Worm (Caenorhabditis elegans) whole organism, L2 larva: ENCODE data around the gene daf-28.

ENCODE experiments used
- C34F6.9 ChIP-seq: fragments of 150-350 bp; optimal IDR thresholded peaks from 2 replicates; lab custom pipeline; 2014; ENCODE audit warnings: missing biosample characterization, missing genetic modification characterization
- F13H6.1 ChIP-seq: sonication (generic microtip); optimal IDR thresholded peaks from 2 replicates; lab custom pipeline; 2016; ENCODE audit warnings: missing genetic modification characterization, missing compliant biosample characterization
- R02D3.7 ChIP-seq: fragments of 150-350 bp; optimal IDR thresholded peaks from 2 replicates; lab custom pipeline; 2014; ENCODE audit warnings: missing biosample characterization, missing genetic modification characterization
- ZK546.5 ChIP-seq: sonication (generic microtip); optimal IDR thresholded peaks from 2 replicates; lab custom pipeline; 2017; ENCODE audit warnings: missing biosample characterization, missing genetic modification characterization
- aly-2 ChIP-seq: fragments of 150-350 bp; optimal IDR thresholded peaks from 2 replicates; lab custom pipeline; 2014; ENCODE audit warnings: missing biosample characterization, missing genetic modification characterization
- ama-1 ChIP-seq: fragments of 150-350 bp; optimal IDR thresholded peaks from 2 replicates; lab custom pipeline; 2018; ENCODE audit warnings: inconsistent platforms
- blmp-1 ChIP-seq: sonication (generic microtip); optimal IDR thresholded peaks from 2 replicates; lab custom pipeline; 2017; ENCODE audit warnings: missing genetic modification characterization, mild to moderate bottlenecking, missing compliant biosample characterization, antibody characterized with exemption, moderate library complexity; ENCODE audit not compliant: insufficient read depth
- ceh-82 ChIP-seq: fragments of 150-350 bp; optimal IDR thresholded peaks from 2 replicates; lab custom pipeline; 2014; ENCODE audit warnings: missing biosample characterization, missing genetic modification characterization
- crh-2 ChIP-seq: sonication (generic microtip); optimal IDR thresholded peaks from 2 replicates; lab custom pipeline; 2017; ENCODE audit warnings: missing biosample characterization, missing genetic modification characterization
- elt-1 ChIP-seq: fragments of 150-350 bp; optimal IDR thresholded peaks from 2 replicates; lab custom pipeline; 2014; ENCODE audit warnings: missing biosample characterization, missing genetic modification characterization
- elt-3 ChIP-seq: sonication (generic microtip); optimal IDR thresholded peaks from 2 replicates; lab custom pipeline; 2017; ENCODE audit warnings: missing biosample characterization, missing genetic modification characterization
- gmeb-1 ChIP-seq: fragments of 150-350 bp; optimal IDR thresholded peaks from 2 replicates; lab custom pipeline; 2014; ENCODE audit warnings: missing biosample characterization, missing genetic modification characterization
- lin-11 ChIP-seq: fragments of 150-350 bp; sonication (generic microtip); optimal IDR thresholded peaks from 2 replicates; lab custom pipeline; 2014; ENCODE audit warnings: missing biosample characterization, missing genetic modification characterization, inconsistent platforms, mixed read lengths
- lin-13 ChIP-seq: fragments of 150-350 bp; optimal IDR thresholded peaks from 2 replicates; lab custom pipeline; 2014; ENCODE audit warnings: missing biosample characterization, missing genetic modification reagents, missing genetic modification characterization
- lin-39 ChIP-seq: fragments of 150-350 bp; optimal IDR thresholded peaks from 2 replicates; lab custom pipeline; 2014; ENCODE audit warnings: missing biosample characterization, missing genetic modification reagents, missing genetic modification characterization
- lsy-2 ChIP-seq, 2 experiments: fragments of 150-350 bp in 1 of 2; sonication (generic microtip) in 1 of 2; optimal IDR thresholded peaks; 2 replicates each; lab custom pipeline; 2014 to 2017; ENCODE audit warnings: missing biosample characterization in 2 of 2, missing genetic modification characterization in 2 of 2
- mab-5 ChIP-seq: fragments of 150-350 bp; optimal IDR thresholded peaks from 2 replicates; lab custom pipeline; 2014; ENCODE audit warnings: missing biosample characterization, missing genetic modification characterization
- mdl-1 ChIP-seq, 2 experiments: fragments of 150-350 bp in 1 of 2; sonication (generic microtip) in 1 of 2; optimal IDR thresholded peaks; 2 replicates each; lab custom pipeline; 2017; ENCODE audit warnings: missing biosample characterization in 2 of 2, missing genetic modification characterization in 2 of 2
- nhr-10 ChIP-seq: sonication (generic microtip); optimal IDR thresholded peaks from 2 replicates; lab custom pipeline; 2017; ENCODE audit warnings: missing biosample characterization, missing genetic modification characterization
- nhr-12 ChIP-seq: fragments of 150-350 bp; optimal IDR thresholded peaks from 2 replicates; lab custom pipeline; 2014; ENCODE audit warnings: missing biosample characterization, missing genetic modification characterization
- nhr-129 ChIP-seq: fragments of 150-350 bp; optimal IDR thresholded peaks from 2 replicates; lab custom pipeline; 2014; ENCODE audit warnings: missing biosample characterization, missing genetic modification characterization
- nhr-23 ChIP-seq: fragments of 150-350 bp; optimal IDR thresholded peaks from 2 replicates; lab custom pipeline; 2014; ENCODE audit warnings: missing biosample characterization, missing genetic modification reagents, missing genetic modification characterization
- nhr-237 ChIP-seq: fragments of 150-350 bp; optimal IDR thresholded peaks from 2 replicates; lab custom pipeline; 2014; ENCODE audit warnings: missing biosample characterization, missing genetic modification characterization
- nhr-25 ChIP-seq: fragments of 150-350 bp; sonication (generic microtip); optimal IDR thresholded peaks from 3 replicates; lab custom pipeline; 2014; ENCODE audit warnings: missing biosample characterization, missing genetic modification characterization
- nhr-6 ChIP-seq: fragments of 150-350 bp; optimal IDR thresholded peaks from 2 replicates; lab custom pipeline; 2014; ENCODE audit warnings: missing biosample characterization, missing genetic modification characterization
- peb-1 ChIP-seq: fragments of 150-350 bp; optimal IDR thresholded peaks from 2 replicates; lab custom pipeline; 2014; ENCODE audit warnings: missing biosample characterization, missing genetic modification characterization
- sem-4 ChIP-seq: fragments of 150-350 bp; optimal IDR thresholded peaks from 2 replicates; lab custom pipeline; 2014; ENCODE audit warnings: missing biosample characterization, missing genetic modification reagents, missing genetic modification characterization
- skn-1 ChIP-seq: sonication (generic microtip); optimal IDR thresholded peaks from 2 replicates; lab custom pipeline; 2017; ENCODE audit warnings: missing biosample characterization, missing genetic modification characterization
- sma-3 ChIP-seq: sonication (generic microtip); optimal IDR thresholded peaks from 2 replicates; lab custom pipeline; 2016; ENCODE audit warnings: missing genetic modification reagents, missing genetic modification characterization, missing compliant biosample characterization
- sma-9 ChIP-seq, 2 experiments: fragments of 150-350 bp in 1 of 2; sonication (generic microtip) in 1 of 2; optimal IDR thresholded peaks; 2 replicates each; lab custom pipeline; 2014 to 2016; ENCODE audit warnings: missing genetic modification characterization in 2 of 2, mild to moderate bottlenecking in 1 of 2, missing biosample characterization in 1 of 2, missing compliant biosample characterization in 1 of 2, missing genetic modification reagents in 1 of 2, moderate library complexity in 1 of 2
- snpc-4 ChIP-seq: fragments of 150-350 bp; optimal IDR thresholded peaks from 2 replicates; lab custom pipeline; 2014; ENCODE audit warnings: missing biosample characterization, missing genetic modification characterization
- unc-55 ChIP-seq: fragments of 150-350 bp; sonication (generic microtip); optimal IDR thresholded peaks from 3 replicates; lab custom pipeline; 2014; ENCODE audit warnings: missing biosample characterization, missing genetic modification reagents, missing genetic modification characterization
- zag-1 ChIP-seq: fragments of 150-350 bp; optimal IDR thresholded peaks from 2 replicates; lab custom pipeline; 2014; ENCODE audit warnings: missing biosample characterization, missing genetic modification characterization
- ztf-1 ChIP-seq: fragments of 200-800 bp; sonication (Bioruptor generic); conservative IDR thresholded peaks from 2 replicates; pipeline ENCODE4 v1.3.6; 2022; ENCODE audit warnings: missing genetic modification characterization, missing compliant biosample characterization
- ztf-11 ChIP-seq: sonication (generic microtip); optimal IDR thresholded peaks from 2 replicates; lab custom pipeline; 2017; ENCODE audit warnings: missing biosample characterization, missing genetic modification characterization

The daf-28 gene

ce11 chrV:19814833-19815232 is at the start of gene daf-28:
daf-28 (plus strand) TSS chrV:19815133.
- no peak for TF ChIP-seq F13H6.1 (tag; lab: Kevin White, UChicago)
- no peak for TF ChIP-seq nhr-6 (tag; lab: Kevin White, UChicago)
- TF ChIP-seq lin-11 (tag; lab: Kevin White, UChicago), result no peak
- no peak for TF ChIP-seq ztf-1 (GFP tag; lab: Robert Waterston, UW)
- no peak for TF ChIP-seq nhr-129
- TF ChIP-seq skn-1 (tag; lab: Kevin White, UChicago), result no peak
- TF ChIP-seq lin-39, result no peak
- no peak for TF ChIP-seq sma-9 (GFP tag; optimal IDR thresholded peaks at IDR 0.05; lab: Kevin White, UChicago)
- TF ChIP-seq sma-9 (tag; optimal IDR thresholded peaks at IDR 0.05; lab: Kevin White, UChicago), result no peak
- no peak for TF ChIP-seq mab-5 (tag; lab: Kevin White, UChicago)
- TF ChIP-seq ceh-82 (tag; lab: Kevin White, UChicago), result no peak
- TF ChIP-seq nhr-12, result no peak
- no peak for TF ChIP-seq sem-4
- TF ChIP-seq ZK546.5 (tag; lab: Kevin White, UChicago), result no peak
- TF ChIP-seq nhr-23, result no peak
- no peak for TF ChIP-seq aly-2 (tag; lab: Kevin White, UChicago)
- no peak for TF ChIP-seq crh-2
- no peak for TF ChIP-seq unc-55 (GFP tag; lab: Kevin White, UChicago)
- no peak for TF ChIP-seq peb-1

- TF ChIP-seq ZK546.5 (tag; lab: Kevin White, UChicago), result no peak
- TF ChIP-seq C34F6.9 (tag; lab: Kevin White, UChicago), result no peak
- no peak for TF ChIP-seq skn-1 (tag; lab: Kevin White, UChicago)
- TF ChIP-seq lin-39, result no peak
- no peak for TF ChIP-seq aly-2 (tag; lab: Kevin White, UChicago)
- TF ChIP-seq R02D3.7 (tag; lab: Kevin White, UChicago), result no peak
- TF ChIP-seq nhr-6 (tag; lab: Kevin White, UChicago), result no peak
- no peak for TF ChIP-seq lin-11 (tag; lab: Kevin White, UChicago)
- no peak for TF ChIP-seq sem-4
- TF ChIP-seq ceh-82 (tag; lab: Kevin White, UChicago), result no peak
- TF ChIP-seq ztf-11, result no peak
- no peak for TF ChIP-seq F13H6.1 (tag; lab: Kevin White, UChicago)
- TF ChIP-seq sma-3 (GFP tag; lab: Kevin White, UChicago), result no peak
- no peak for TF ChIP-seq elt-3 (tag; lab: Kevin White, UChicago)
- TF ChIP-seq nhr-237 (tag; lab: Kevin White, UChicago), result no peak
- no peak for TF ChIP-seq zag-1 (tag; lab: Kevin White, UChicago)
- no peak for TF ChIP-seq lin-13 (GFP tag; lab: Kevin White, UChicago)
- no peak for TF ChIP-seq unc-55 (GFP tag; lab: Kevin White, UChicago)
- no peak for TF ChIP-seq snpc-4 (tag; lab: Kevin White, UChicago)
- no peak for TF ChIP-seq nhr-10 (tag; lab: Kevin White, UChicago)
Measured at ce11 chrV:19767719-19768118, 47.2 kb upstream of the daf-28 start.

ce11 chrV:19771660-19772059 is 43.3 kb upstream of the daf-28 start, which contains the start of gene M162.15:
M162.15 (minus strand) TSS chrV:19771760.
- TF ChIP-seq nhr-129 (no peak), elt-3 (tag; lab: Kevin White, UChicago) (no peak), lin-39 (no peak), nhr-25 (tag; lab: Kevin White, UChicago) (no peak), aly-2 (tag; lab: Kevin White, UChicago) (no peak), peb-1 (no peak), ztf-1 (GFP tag; lab: Robert Waterston, UW) (no peak), blmp-1 (tag; lab: Kevin White, UChicago) (no peak), sma-3 (GFP tag; lab: Kevin White, UChicago) (no peak), ama-1 (lab: Kevin White, UChicago) (no peak), ZK546.5 (tag; lab: Kevin White, UChicago) (no peak), ztf-11 (no peak), lsy-2 (tag; optimal IDR thresholded peaks at IDR 0.05; lab: Kevin White, UChicago) (no peak), elt-1 (tag; lab: Kevin White, UChicago) (no peak), unc-55 (GFP tag; lab: Kevin White, UChicago) (no peak), lin-11 (tag; lab: Kevin White, UChicago) (no peak), gmeb-1 (tag; lab: Kevin White, UChicago) (no peak), nhr-6 (tag; lab: Kevin White, UChicago) (no peak), mdl-1 (tag; optimal IDR thresholded peaks at IDR 0.05; lab: Kevin White, UChicago) (no peak)

- TF ChIP-seq F13H6.1 (tag; lab: Kevin White, UChicago), result no peak
- no peak for TF ChIP-seq zag-1 (tag; lab: Kevin White, UChicago)
- TF ChIP-seq sma-9 (GFP tag; optimal IDR thresholded peaks at IDR 0.05; lab: Kevin White, UChicago), result no peak
- no peak for TF ChIP-seq sma-9 (tag; optimal IDR thresholded peaks at IDR 0.05; lab: Kevin White, UChicago)
Measured at ce11 chrV:19777227-19777626, 37.7 kb upstream of the daf-28 start, which contains the start of gene fbxa-118. fbxa-118 (minus strand) TSS chrV:19777327.
